Worm (Caenorhabditis elegans) whole organism, L3 larva: ENCODE results near the gene Y82E9BR.9.

ENCODE experiments used
- elt-3 ChIP-seq, 3 experiments: fragments of 150-350 bp in 1 of 3; sonication (generic microtip) in 2 of 3; optimal IDR thresholded peaks; 2 replicates in 2 of 3; 4 replicates in 1 of 3; lab custom pipeline; 2014 to 2017; ENCODE audit warnings: missing biosample characterization in 3 of 3, missing genetic modification characterization in 3 of 3
- nhr-11 ChIP-seq: fragments of 150-350 bp; optimal IDR thresholded peaks from 2 replicates; lab custom pipeline; 2014; ENCODE audit warnings: missing biosample characterization, missing genetic modification characterization
- nhr-23 ChIP-seq: fragments of 150-350 bp; optimal IDR thresholded peaks from 2 replicates; lab custom pipeline; 2014; ENCODE audit warnings: missing biosample characterization, missing genetic modification reagents, missing genetic modification characterization
- tbx-2 ChIP-seq: sonication (generic microtip); optimal IDR thresholded peaks from 2 replicates; lab custom pipeline; 2016; ENCODE audit warnings: mild to moderate bottlenecking, missing genetic modification characterization, missing compliant biosample characterization
- unc-62 ChIP-seq: fragments of 150-350 bp; sonication (generic microtip); optimal IDR thresholded peaks from 4 replicates; lab custom pipeline; 2014; ENCODE audit warnings: missing biosample characterization, missing genetic modification reagents, missing genetic modification characterization
- zag-1 ChIP-seq: fragments of 150-350 bp; optimal IDR thresholded peaks from 2 replicates; lab custom pipeline; 2014; ENCODE audit warnings: missing biosample characterization, missing genetic modification characterization
- ztf-11 ChIP-seq: fragments of 150-350 bp; optimal IDR thresholded peaks from 2 replicates; lab custom pipeline; 2014; ENCODE audit warnings: missing biosample characterization, missing genetic modification characterization

DNA sequence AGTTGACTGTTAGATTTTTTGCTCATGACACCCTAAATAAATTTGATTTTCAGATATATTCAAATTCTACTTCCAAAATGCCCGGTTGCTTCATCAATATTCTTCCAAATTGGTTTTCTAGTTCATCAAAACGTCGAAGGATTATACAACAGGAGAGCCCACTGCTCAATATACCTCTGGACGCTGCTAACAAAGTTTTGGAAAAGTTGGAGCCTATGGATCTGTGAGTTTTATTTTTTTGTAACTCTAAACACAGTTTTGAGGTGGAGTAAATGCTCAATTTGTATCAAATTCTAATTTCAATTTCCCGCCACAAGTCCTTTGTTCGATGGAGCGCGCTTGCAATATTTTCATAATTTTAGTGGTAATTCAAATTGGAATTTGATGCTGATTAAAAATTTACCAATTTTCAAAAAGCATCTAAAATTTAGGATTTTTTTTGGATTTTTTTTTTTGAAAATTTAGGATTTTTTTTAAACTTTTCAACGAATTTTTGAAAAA lies 16.6 kb downstream of the Y82E9BR.9 start, which contains the start of gene fbxa-27:
- TF ChIP-seq elt-3 (tag; optimal IDR thresholded peaks at IDR 0.05; lab: Kevin White, UChicago) (no peak), nhr-23 (tag; lab: Kevin White, UChicago) (no peak), zag-1 (tag; lab: Kevin White, UChicago) (no peak), ztf-11 (tag; lab: Kevin White, UChicago) (no peak), tbx-2 (no peak), nhr-11 (no peak), unc-62 (GFP tag; lab: Kevin White, UChicago) (no peak)
